Fruit fly (Drosophila melanogaster) whole organism, embryonic: ENCODE measurements around the gene pygo.

Experiments
- CG12219 ChIP-seq: fragments of 200-800 bp; sonication (Bioruptor generic); optimal IDR thresholded peaks from 3 replicates; lab custom pipeline; 2018; ENCODE audit warnings: missing biosample characterization, mild to moderate bottlenecking, missing genetic modification characterization
- CG12659 ChIP-seq: fragments of 200-800 bp; sonication (Bioruptor generic); optimal IDR thresholded peaks from 3 replicates; lab custom pipeline; 2017; ENCODE audit warnings: mild to moderate bottlenecking, missing biosample characterization, missing genetic modification reagents, missing genetic modification characterization
- CG13287 ChIP-seq: fragments of 200-800 bp; sonication (Bioruptor generic); IDR thresholded peaks from 2 replicates; pipeline ENCODE4 v1.3.6; 2022; ENCODE audit warnings: missing biosample characterization, missing genetic modification characterization; ENCODE audit not compliant: partially characterized antibody
- CG13624 ChIP-seq: fragments of 200-800 bp; sonication (Bioruptor generic); optimal IDR thresholded peaks from 2 replicates; lab custom pipeline; 2016; ENCODE audit warnings: missing biosample characterization, missing genetic modification characterization
- CG14860 ChIP-seq: fragments of 200-800 bp; sonication (Bioruptor generic); IDR thresholded peaks from 3 replicates; pipeline ENCODE4 v1.3.6; 2022; ENCODE audit warnings: missing biosample characterization, missing genetic modification characterization; ENCODE audit not compliant: partially characterized antibody
- CG15514 ChIP-seq: fragments of 200-800 bp; sonication (Bioruptor generic); optimal IDR thresholded peaks from 3 replicates; lab custom pipeline; 2017; ENCODE audit warnings: missing biosample characterization, missing genetic modification characterization, mild to moderate bottlenecking, moderate library complexity, missing genetic modification reagents
- CG31365 ChIP-seq: fragments of 200-800 bp; sonication (Bioruptor generic); optimal IDR thresholded peaks from 2 replicates; lab custom pipeline; 2018; ENCODE audit warnings: missing biosample characterization, mild to moderate bottlenecking, missing genetic modification characterization
- CG33213 ChIP-seq: fragments of 200-800 bp; sonication (Bioruptor generic); optimal IDR thresholded peaks from 3 replicates; lab custom pipeline; 2016; ENCODE audit warnings: missing biosample characterization, missing genetic modification characterization
- CG34422 ChIP-seq: fragments of 200-800 bp; sonication (Bioruptor generic); IDR thresholded peaks from 3 replicates; pipeline ENCODE4 v1.3.6; 2022; ENCODE audit warnings: missing biosample characterization, missing genetic modification characterization
- CG3847 ChIP-seq: fragments of 200-800 bp; sonication (Bioruptor generic); IDR thresholded peaks from 2 replicates; pipeline ENCODE4 v1.3.6; 2022; ENCODE audit warnings: missing biosample characterization, missing genetic modification characterization
- CG4617 ChIP-seq: fragments of 200-800 bp; sonication (Bioruptor generic); optimal IDR thresholded peaks from 3 replicates; lab custom pipeline; 2016; ENCODE audit warnings: missing biosample characterization, missing genetic modification characterization, borderline replicate concordance
- Dad ChIP-seq: fragments of 200-800 bp; sonication (Bioruptor generic); optimal IDR thresholded peaks from 3 replicates; lab custom pipeline; 2016; ENCODE audit warnings: missing biosample characterization, missing genetic modification characterization
- Dref ChIP-seq: fragments of 200-800 bp; sonication (Bioruptor generic); IDR thresholded peaks from 2 replicates; pipeline ENCODE4 v1.3.6; 2022; ENCODE audit warnings: missing biosample characterization, missing genetic modification characterization
- E2f2 ChIP-seq: fragments of 200-800 bp; sonication (Bioruptor generic); IDR thresholded peaks from 2 replicates; pipeline ENCODE4 v1.3.6; 2022; ENCODE audit warnings: missing biosample characterization, missing genetic modification characterization
- HmgD ChIP-seq: fragments of 200-800 bp; sonication (Bioruptor generic); optimal IDR thresholded peaks from 3 replicates; lab custom pipeline; 2016; ENCODE audit warnings: missing biosample characterization, missing genetic modification characterization
- HmgZ ChIP-seq: fragments of 200-800 bp; sonication (Bioruptor generic); optimal IDR thresholded peaks from 2 replicates; lab custom pipeline; 2018; ENCODE audit warnings: missing biosample characterization, mild to moderate bottlenecking, missing genetic modification characterization
- Lhr ChIP-seq: fragments of 200-800 bp; sonication (Bioruptor generic); optimal IDR thresholded peaks from 3 replicates; lab custom pipeline; 2017; ENCODE audit warnings: mild to moderate bottlenecking, missing biosample characterization, missing genetic modification reagents, missing genetic modification characterization
- MESR4 ChIP-seq: fragments of 200-800 bp; sonication (Bioruptor generic); optimal IDR thresholded peaks from 2 replicates; lab custom pipeline; 2018; ENCODE audit warnings: missing biosample characterization, mild to moderate bottlenecking, missing genetic modification characterization, moderate library complexity
- Max ChIP-seq: fragments of 200-800 bp; sonication (Bioruptor generic); optimal IDR thresholded peaks from 2 replicates; lab custom pipeline; 2016; ENCODE audit warnings: missing biosample characterization, mild to moderate bottlenecking, missing genetic modification characterization
- NC2β ChIP-seq: fragments of 200-800 bp; sonication (Bioruptor generic); optimal IDR thresholded peaks from 2 replicates; lab custom pipeline; 2016; ENCODE audit warnings: missing biosample characterization, missing genetic modification characterization
- Ptx1 ChIP-seq: fragments of 200-800 bp; sonication (Bioruptor generic); IDR thresholded peaks from 2 replicates; pipeline ENCODE4 v1.3.6; 2022; ENCODE audit warnings: missing biosample characterization, missing genetic modification characterization
- Sin3A ChIP-seq: fragments of >200 bp; optimal IDR thresholded peaks from 2 replicates; lab custom pipeline; 2018
- Spps ChIP-seq: fragments of 200-800 bp; sonication (Bioruptor generic); optimal IDR thresholded peaks from 2 replicates; lab custom pipeline; 2018; ENCODE audit warnings: missing biosample characterization, mild to moderate bottlenecking, missing genetic modification characterization
- Sry-δ ChIP-seq: fragments of 200-800 bp; sonication (Bioruptor generic); optimal IDR thresholded peaks from 2 replicates; lab custom pipeline; 2016; ENCODE audit warnings: missing biosample characterization, missing genetic modification characterization
- Xbp1 ChIP-seq: fragments of 200-800 bp; sonication (Bioruptor generic); optimal IDR thresholded peaks from 3 replicates; lab custom pipeline; 2016; ENCODE audit warnings: missing biosample characterization, mild to moderate bottlenecking, missing genetic modification characterization
- YL-1 ChIP-seq: fragments of 200-800 bp; sonication (Bioruptor generic); optimal IDR thresholded peaks from 3 replicates; lab custom pipeline; 2017; ENCODE audit warnings: missing biosample characterization, mild to moderate bottlenecking, missing genetic modification characterization
- ab ChIP-seq: fragments of 200-800 bp; sonication (Bioruptor generic); optimal IDR thresholded peaks from 2 replicates; lab custom pipeline; 2016; ENCODE audit warnings: missing biosample characterization, missing genetic modification characterization
- ato ChIP-seq: fragments of 200-800 bp; sonication (Bioruptor generic); IDR thresholded peaks from 2 replicates; pipeline ENCODE4 v1.3.6; 2022; ENCODE audit warnings: missing biosample characterization, missing genetic modification characterization; ENCODE audit not compliant: partially characterized antibody
- chif ChIP-seq, 2 experiments: fragments of 200-800 bp; sonication (Bioruptor generic); optimal IDR thresholded peaks; 3 replicates each; lab custom pipeline; 2016; ENCODE audit warnings: missing biosample characterization in 2 of 2, missing genetic modification characterization in 2 of 2
- crp ChIP-seq, 2 experiments: fragments of 200-800 bp; sonication (Bioruptor generic); optimal IDR thresholded peaks; 2 replicates in 1 of 2; 3 replicates in 1 of 2; lab custom pipeline; 2017; ENCODE audit warnings: missing biosample characterization in 2 of 2, missing genetic modification characterization in 2 of 2, mild to moderate bottlenecking in 1 of 2, moderate library complexity in 1 of 2
- esg ChIP-seq: fragments of 200-800 bp; sonication (Bioruptor generic); conservative IDR thresholded peaks from 2 replicates; pipeline ENCODE4 v1.3.6; 2022; ENCODE audit warnings: missing biosample characterization, missing genetic modification characterization
- eve ChIP-seq, 2 experiments: fragments of >200 bp; optimal IDR thresholded peaks; 2 replicates each; lab custom pipeline; 2017; ENCODE audit warnings: missing biosample characterization in 2 of 2, missing genetic modification characterization in 2 of 2
- ham ChIP-seq: fragments of 200-800 bp; sonication (Bioruptor generic); IDR thresholded peaks from 2 replicates; pipeline ENCODE4 v1.3.6; 2022; ENCODE audit warnings: missing biosample characterization, missing genetic modification characterization
- inv ChIP-seq: fragments of 200-800 bp; sonication (Bioruptor generic); IDR thresholded peaks from 2 replicates; pipeline ENCODE4 v1.3.6; 2022; ENCODE audit warnings: missing biosample characterization, missing genetic modification characterization; ENCODE audit not compliant: partially characterized antibody
- jumu ChIP-seq: fragments of 200-800 bp; sonication (Bioruptor generic); optimal IDR thresholded peaks from 3 replicates; lab custom pipeline; 2016; ENCODE audit warnings: missing biosample characterization, missing genetic modification characterization
- nerfin-2 ChIP-seq: fragments of 200-800 bp; sonication (Bioruptor generic); IDR thresholded peaks from 2 replicates; pipeline ENCODE4 v1.3.6; 2022; ENCODE audit warnings: missing biosample characterization, missing genetic modification characterization; ENCODE audit not compliant: partially characterized antibody
- nmo ChIP-seq: fragments of 200-800 bp; sonication (Bioruptor generic); optimal IDR thresholded peaks from 2 replicates; lab custom pipeline; 2018; ENCODE audit warnings: missing biosample characterization, mild to moderate bottlenecking, missing genetic modification characterization, moderate library complexity
- phol ChIP-seq: fragments of 200-800 bp; sonication (Bioruptor generic); optimal IDR thresholded peaks from 3 replicates; lab custom pipeline; 2018; ENCODE audit warnings: missing biosample characterization, mild to moderate bottlenecking, missing genetic modification characterization, moderate library complexity
- prd ChIP-seq, 3 experiments: fragments of >200 bp in 2 of 3; fragments of 200-800 bp in 1 of 3; sonication (Bioruptor generic) in 1 of 3; optimal IDR thresholded peaks in 2 of 3; IDR thresholded peaks in 1 of 3; 2 replicates in 2 of 3; 3 replicates in 1 of 3; pipeline versions ENCODE4 v1.3.6 to Lab custom; 2017 to 2022; ENCODE audit warnings: missing biosample characterization in 1 of 3, missing genetic modification characterization in 1 of 3
- repo ChIP-seq: fragments of 200-800 bp; sonication (Bioruptor generic); optimal IDR thresholded peaks from 2 replicates; lab custom pipeline; 2016; ENCODE audit warnings: missing biosample characterization, missing genetic modification characterization
- tio ChIP-seq: fragments of 200-800 bp; sonication (Bioruptor generic); optimal IDR thresholded peaks from 2 replicates; lab custom pipeline; 2017; ENCODE audit warnings: missing biosample characterization, missing genetic modification characterization, inconsistent platforms
- unc-4 ChIP-seq: fragments of 200-800 bp; sonication (Bioruptor generic); IDR thresholded peaks from 2 replicates; pipeline ENCODE4 v1.3.6; 2022; ENCODE audit warnings: missing biosample characterization, missing genetic modification characterization; ENCODE audit not compliant: partially characterized antibody
- vnd ChIP-seq: fragments of 200-800 bp; sonication (Bioruptor generic); IDR thresholded peaks from 3 replicates; pipeline ENCODE4 v1.3.6; 2022; ENCODE audit warnings: missing biosample characterization, missing genetic modification characterization; ENCODE audit not compliant: partially characterized antibody

pygo gene

DNA sequence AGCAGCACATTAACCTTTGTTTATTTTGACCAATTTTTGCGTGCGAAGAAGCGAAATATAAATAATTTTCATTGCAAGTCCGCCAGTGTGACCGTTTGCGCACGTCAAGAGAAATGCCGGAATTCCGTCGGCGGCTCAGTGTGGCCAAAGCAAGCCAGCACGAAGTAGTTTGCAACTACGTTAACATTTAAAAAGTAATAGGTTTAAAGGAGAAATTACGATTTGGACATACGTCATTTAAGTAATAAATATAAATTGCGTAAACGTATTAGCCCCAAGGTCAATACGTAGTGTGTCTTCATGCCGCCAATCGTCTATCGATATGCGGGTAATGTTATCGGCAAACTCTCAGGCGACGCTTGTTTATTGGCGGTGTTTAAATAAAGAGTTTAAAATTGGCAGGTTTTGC is at the start of gene pygo, which contains the start of gene rod (continued):
- TF ChIP-seq chif (GFP tag; optimal IDR thresholded peaks at IDR 0.05; lab: Kevin White, UChicago) (peak in 1 of 2 experiments; percentile 5), unc-4 (GFP tag; lab: Robert Waterston, UW) (peak; percentile 67), CG15514 (GFP tag; lab: Kevin White, UChicago) (peak; percentile 92), Max (peak; percentile 16), MESR4 (GFP tag; lab: Kevin White, UChicago) (peak; percentile 69), CG34422 (GFP tag; lab: Robert Waterston, UW) (peak; percentile 50; the same call in 1 of the 3 replicates), ham (GFP tag; lab: Robert Waterston, UW) (no peak), HmgZ (tag; lab: Kevin White, UChicago) (peak; percentile 66), ab (no peak), Dad (GFP tag; lab: Kevin White, UChicago) (no peak), CG13287 (GFP tag; lab: Robert Waterston, UW) (peak; percentile 80), jumu (GFP tag; lab: Kevin White, UChicago) (peak; percentile 59), eve (GFP tag; optimal IDR thresholded peaks at IDR 0.05; lab: Kevin White, UChicago) (no peak), CG12659 (peak; percentile 56), E2f2 (GFP tag; lab: Robert Waterston, UW) (peak; percentile 88), CG3847 (peak; percentile 35; the same call in 1 of the 2 replicates), prd (optimal IDR thresholded peaks at IDR 0.05; lab: Kevin White, UChicago) (no peak), prd (GFP tag; IDR thresholded peaks at IDR 0.05; lab: Robert Waterston, UW) (0 out of 3 replicates have a peak, but pooled peaks have one; percentile 5), Dref (GFP tag; lab: Robert Waterston, UW) (peak; percentile 68), NC2β (peak; percentile 5), Spps (no peak), esg (no peak), CG14860 (GFP tag; lab: Robert Waterston, UW) (peak; percentile 65), CG33213 (GFP tag; lab: Kevin White, UChicago) (peak; percentile 34), tio (GFP tag; lab: Kevin White, UChicago) (no peak), CG4617 (GFP tag; lab: Kevin White, UChicago) (peak; percentile 25), nmo (peak; percentile 61), Xbp1 (GFP tag; lab: Kevin White, UChicago) (peak; percentile 39), CG13624 (GFP tag; lab: Kevin White, UChicago) (peak; percentile 37), phol (tag; lab: Kevin White, UChicago) (peak; percentile 48), YL-1 (peak; percentile 69), Sry-δ (peak; percentile 73), crp (GFP tag; optimal IDR thresholded peaks at IDR 0.05; lab: Kevin White, UChicago) (peak in 1 of 2 experiments; percentile 6), nerfin-2 (GFP tag; lab: Robert Waterston, UW) (peak; percentile 28; the same call in 1 of the 2 replicates), ato (GFP tag; lab: Robert Waterston, UW) (0 out of 2 replicates have a peak, but pooled peaks have one; percentile 39), Sin3A (lab: Kevin White, UChicago) (peak; percentile 93), CG12219 (GFP tag; lab: Kevin White, UChicago) (no peak), HmgD (GFP tag; lab: Kevin White, UChicago) (no peak), Ptx1 (no peak), CG31365 (tag; lab: Kevin White, UChicago) (no peak), Lhr (GFP tag; lab: Kevin White, UChicago) (peak; percentile 20), vnd (GFP tag; lab: Robert Waterston, UW) (0 out of 3 replicates have a peak, but pooled peaks have one; percentile 30), repo (GFP tag; lab: Kevin White, UChicago) (no peak), inv (peak; percentile 47)
- TF ChIP-seq, all 482 proteins: peak for 96
